Fruit fly (Drosophila melanogaster) whole organism, prepupa: ENCODE results near the gene RSG7.
A peak's percentile ranks its signal among the peaks of the same experiment; 100 is the strongest.

Experiments
- Blimp-1 ChIP-seq: fragments of 200-800 bp; sonication (Bioruptor generic); optimal IDR thresholded peaks from 3 replicates; lab custom pipeline; 2017; ENCODE audit warnings: missing biosample characterization, missing genetic modification characterization, mild to moderate bottlenecking, moderate library complexity, missing genetic modification reagents
- CG10631 ChIP-seq: fragments of 200-800 bp; sonication (Bioruptor generic); optimal IDR thresholded peaks from 2 replicates; lab custom pipeline; 2016; ENCODE audit warnings: missing biosample characterization, missing genetic modification characterization
- CG10669 ChIP-seq: fragments of 200-800 bp; sonication (Bioruptor generic); optimal IDR thresholded peaks from 3 replicates; lab custom pipeline; 2018; ENCODE audit warnings: missing biosample characterization, mild to moderate bottlenecking, missing genetic modification characterization, moderate library complexity
- CG11294 ChIP-seq: fragments of 200-800 bp; sonication (Bioruptor generic); IDR thresholded peaks from 2 replicates; pipeline ENCODE4 v1.3.6; 2022; ENCODE audit warnings: missing biosample characterization, missing genetic modification characterization
- CG11762 ChIP-seq: fragments of 200-800 bp; sonication (Bioruptor generic); optimal IDR thresholded peaks from 3 replicates; lab custom pipeline; 2016; ENCODE audit warnings: missing biosample characterization, missing genetic modification characterization; ENCODE audit not compliant: insufficient read depth
- CG11902 ChIP-seq: fragments of 200-800 bp; sonication (Bioruptor generic); optimal IDR thresholded peaks from 3 replicates; lab custom pipeline; 2016; ENCODE audit warnings: missing biosample characterization, missing genetic modification characterization
- CG15336 ChIP-seq: fragments of 200-800 bp; sonication (Bioruptor generic); IDR thresholded peaks from 2 replicates; pipeline ENCODE4 v1.3.6; 2022; ENCODE audit warnings: missing biosample characterization, missing genetic modification characterization
- CG1621 ChIP-seq: fragments of 200-800 bp; sonication (Bioruptor generic); optimal IDR thresholded peaks from 3 replicates; lab custom pipeline; 2018; ENCODE audit warnings: missing biosample characterization, mild to moderate bottlenecking, missing genetic modification characterization
- CG16779 ChIP-seq: fragments of 200-800 bp; sonication (Bioruptor generic); optimal IDR thresholded peaks from 3 replicates; lab custom pipeline; 2017; ENCODE audit warnings: missing biosample characterization, mild to moderate bottlenecking, missing genetic modification characterization
- CG3032 ChIP-seq: fragments of 200-800 bp; optimal IDR thresholded peaks from 2 replicates; lab custom pipeline; 2019; ENCODE audit warnings: missing biosample characterization, mild to moderate bottlenecking, missing genetic modification characterization, moderate library complexity
- CG31627 ChIP-seq: fragments of 200-800 bp; sonication (Bioruptor generic); optimal IDR thresholded peaks from 3 replicates; lab custom pipeline; 2016; ENCODE audit warnings: missing biosample characterization, missing genetic modification characterization
- CG32006 ChIP-seq: fragments of 200-800 bp; sonication (Bioruptor generic); optimal IDR thresholded peaks from 3 replicates; lab custom pipeline; 2017; ENCODE audit warnings: missing biosample characterization, mild to moderate bottlenecking, missing genetic modification characterization
- CG3919 ChIP-seq: fragments of 200-800 bp; sonication (Bioruptor generic); optimal IDR thresholded peaks from 3 replicates; lab custom pipeline; 2016; ENCODE audit warnings: missing biosample characterization, missing genetic modification characterization
- CG4318 ChIP-seq: fragments of 200-800 bp; sonication (Bioruptor generic); optimal IDR thresholded peaks from 3 replicates; lab custom pipeline; 2017; ENCODE audit warnings: missing biosample characterization, mild to moderate bottlenecking, missing genetic modification characterization
- CG6792 ChIP-seq: fragments of 200-800 bp; sonication (Bioruptor generic); optimal IDR thresholded peaks from 3 replicates; lab custom pipeline; 2016; ENCODE audit warnings: missing biosample characterization, missing genetic modification characterization
- CG6808 ChIP-seq: fragments of 200-800 bp; sonication (Bioruptor generic); optimal IDR thresholded peaks from 3 replicates; lab custom pipeline; 2017; ENCODE audit warnings: missing biosample characterization, missing genetic modification characterization, mild to moderate bottlenecking, moderate library complexity, missing genetic modification reagents
- CG6854 ChIP-seq: fragments of 200-800 bp; sonication (Bioruptor generic); optimal IDR thresholded peaks from 2 replicates; lab custom pipeline; 2017; ENCODE audit warnings: missing biosample characterization, mild to moderate bottlenecking, missing genetic modification characterization
- CG7368 ChIP-seq: fragments of 200-800 bp; sonication (Bioruptor generic); optimal IDR thresholded peaks from 3 replicates; lab custom pipeline; 2016; ENCODE audit warnings: missing biosample characterization, missing genetic modification characterization
- CG8119 ChIP-seq: fragments of 200-800 bp; sonication (Bioruptor generic); IDR thresholded peaks from 3 replicates; pipeline ENCODE4 v1.3.6; 2022; ENCODE audit warnings: missing biosample characterization, missing genetic modification characterization
- CG8319 ChIP-seq: fragments of 200-800 bp; sonication (Bioruptor generic); optimal IDR thresholded peaks from 3 replicates; lab custom pipeline; 2016; ENCODE audit warnings: missing biosample characterization, missing genetic modification characterization
- CG9139 ChIP-seq: fragments of 200-800 bp; sonication (Bioruptor generic); optimal IDR thresholded peaks from 3 replicates; lab custom pipeline; 2017; ENCODE audit warnings: missing biosample characterization, mild to moderate bottlenecking, missing genetic modification characterization
- Eip75B ChIP-seq: fragments of 200-800 bp; sonication (Bioruptor generic); optimal IDR thresholded peaks from 3 replicates; lab custom pipeline; 2016; ENCODE audit warnings: missing biosample characterization, missing genetic modification characterization
- Eip78C ChIP-seq: fragments of 200-800 bp; sonication (Bioruptor generic); peaks from one replicate; lab custom pipeline; 2016; ENCODE audit warnings: missing biosample characterization, missing genetic modification characterization
- Eip93F ChIP-seq: fragments of 200-800 bp; sonication (Bioruptor generic); optimal IDR thresholded peaks from 2 replicates; lab custom pipeline; 2016; ENCODE audit warnings: missing biosample characterization, mild to moderate bottlenecking, missing genetic modification characterization
- Ets21C ChIP-seq: fragments of 200-800 bp; sonication (Bioruptor generic); optimal IDR thresholded peaks from 3 replicates; lab custom pipeline; 2016; ENCODE audit warnings: missing biosample characterization, missing genetic modification characterization
- Ets96B ChIP-seq: fragments of 200-800 bp; optimal IDR thresholded peaks from 2 replicates; lab custom pipeline; 2019; ENCODE audit warnings: missing biosample characterization, mild to moderate bottlenecking, missing genetic modification characterization, moderate library complexity
- Hr38 ChIP-seq: sonication (Bioruptor generic); optimal IDR thresholded peaks from 2 replicates; lab custom pipeline; 2016; ENCODE audit warnings: missing biosample characterization, missing genetic modification characterization
- Hr4 ChIP-seq: fragments of 200-800 bp; sonication (Bioruptor generic); optimal IDR thresholded peaks from 3 replicates; lab custom pipeline; 2016; ENCODE audit warnings: missing biosample characterization, missing genetic modification characterization
- Lpt ChIP-seq: fragments of 200-800 bp; sonication (Bioruptor generic); optimal IDR thresholded peaks from 3 replicates; lab custom pipeline; 2016; ENCODE audit warnings: missing biosample characterization, missing genetic modification characterization
- Met ChIP-seq: fragments of 200-800 bp; sonication (Bioruptor generic); optimal IDR thresholded peaks from 3 replicates; lab custom pipeline; 2016; ENCODE audit warnings: missing biosample characterization, missing genetic modification characterization
- OdsH ChIP-seq: fragments of 200-800 bp; sonication (Bioruptor generic); optimal IDR thresholded peaks from 3 replicates; lab custom pipeline; 2016; ENCODE audit warnings: missing biosample characterization, missing genetic modification characterization
- Smox ChIP-seq: fragments of 200-800 bp; sonication (Bioruptor generic); optimal IDR thresholded peaks from 3 replicates; lab custom pipeline; 2016; ENCODE audit warnings: missing biosample characterization, missing genetic modification characterization
- Sox102F ChIP-seq: fragments of 200-800 bp; sonication (Bioruptor generic); optimal IDR thresholded peaks from 2 replicates; lab custom pipeline; 2016; ENCODE audit warnings: missing biosample characterization, mild to moderate bottlenecking, missing genetic modification characterization
- acj6 ChIP-seq: fragments of 200-800 bp; sonication (Bioruptor generic); optimal IDR thresholded peaks from 3 replicates; lab custom pipeline; 2016; ENCODE audit warnings: missing biosample characterization, missing genetic modification characterization
- dac ChIP-seq: fragments of 200-800 bp; sonication (Bioruptor generic); optimal IDR thresholded peaks from 2 replicates; lab custom pipeline; 2017; ENCODE audit warnings: missing biosample characterization, mild to moderate bottlenecking, missing genetic modification characterization
- eg ChIP-seq: fragments of 200-800 bp; sonication (Bioruptor generic); IDR thresholded peaks from 3 replicates; pipeline ENCODE4 v1.3.6; 2022; ENCODE audit warnings: missing biosample characterization, missing genetic modification characterization
- fd59A ChIP-seq: fragments of 200-800 bp; sonication (Bioruptor generic); optimal IDR thresholded peaks from 2 replicates; lab custom pipeline; 2017; ENCODE audit warnings: missing biosample characterization, mild to moderate bottlenecking, missing genetic modification characterization, missing genetic modification reagents
- fd85E ChIP-seq: fragments of 200-800 bp; sonication (Bioruptor generic); optimal IDR thresholded peaks from 3 replicates; lab custom pipeline; 2016; ENCODE audit warnings: missing biosample characterization, missing genetic modification characterization
- fkh ChIP-seq: fragments of 200-800 bp; sonication (Bioruptor generic); optimal IDR thresholded peaks from 3 replicates; lab custom pipeline; 2017; ENCODE audit warnings: missing biosample characterization, mild to moderate bottlenecking, missing genetic modification characterization, moderate library complexity
- lz ChIP-seq: fragments of 200-800 bp; sonication (Bioruptor generic); optimal IDR thresholded peaks from 3 replicates; lab custom pipeline; 2016; ENCODE audit warnings: missing biosample characterization, missing genetic modification characterization
- net ChIP-seq: fragments of 200-800 bp; sonication (Bioruptor generic); optimal IDR thresholded peaks from 3 replicates; lab custom pipeline; 2016; ENCODE audit warnings: missing biosample characterization, missing genetic modification characterization
- pdm3 ChIP-seq: fragments of 200-800 bp; sonication (Bioruptor generic); optimal IDR thresholded peaks from 3 replicates; lab custom pipeline; 2016; ENCODE audit warnings: missing biosample characterization, missing genetic modification characterization
- salr ChIP-seq, 2 experiments: fragments of 200-800 bp; sonication (Bioruptor generic); optimal IDR thresholded peaks; 3 replicates each; lab custom pipeline; 2016 to 2018; ENCODE audit warnings: missing biosample characterization in 2 of 2, missing genetic modification characterization in 2 of 2, mild to moderate bottlenecking in 1 of 2
- spab ChIP-seq: fragments of 200-800 bp; sonication (Bioruptor generic); optimal IDR thresholded peaks from 2 replicates; lab custom pipeline; 2017; ENCODE audit warnings: missing biosample characterization, mild to moderate bottlenecking, missing genetic modification characterization, missing genetic modification reagents
- ss ChIP-seq, 2 experiments: fragments of 200-800 bp; sonication (Bioruptor generic); optimal IDR thresholded peaks; 2 replicates in 1 of 2; 3 replicates in 1 of 2; lab custom pipeline; 2017 to 2018; ENCODE audit warnings: mild to moderate bottlenecking in 2 of 2, missing biosample characterization in 2 of 2, missing genetic modification characterization in 2 of 2, moderate library complexity in 1 of 2
- svp ChIP-seq: fragments of 200-800 bp; sonication (Bioruptor generic); peaks from one replicate; lab custom pipeline; 2016; ENCODE audit warnings: missing biosample characterization, missing genetic modification characterization

RSG7 gene

dm6 chrX:16833097-16833496, 11.1 kb downstream of the RSG7 start (continued):
- TF ChIP-seq Blimp-1 (GFP tag; lab: Kevin White, UChicago) (no peak), CG9139 (GFP tag; lab: Kevin White, UChicago) (peak; percentile 74), net (GFP tag; lab: Kevin White, UChicago) (peak; percentile 85), CG10669 (GFP tag; lab: Kevin White, UChicago) (peak; percentile 89), Eip78C (GFP tag; lab: Kevin White, UChicago) (peak; percentile 96), CG6854 (GFP tag; lab: Kevin White, UChicago) (no peak), fkh (GFP tag; lab: Kevin White, UChicago) (no peak), CG4318 (peak; percentile 62), Smox (peak; percentile 52), CG8319 (GFP tag; lab: Kevin White, UChicago) (peak; percentile 66), CG6792 (peak; percentile 78), Sox102F (GFP tag; lab: Kevin White, UChicago) (peak; percentile 49), CG11762 (GFP tag; lab: Kevin White, UChicago) (peak; percentile 79), acj6 (GFP tag; lab: Kevin White, UChicago) (peak; percentile 85), Hr38 (no peak), ss (GFP tag; optimal IDR thresholded peaks at IDR 0.05; lab: Kevin White, UChicago) (peak; percentile 84 to 87), fd85E (GFP tag; lab: Kevin White, UChicago) (peak; percentile 29), Ets96B (peak; percentile 86), svp (GFP tag; lab: Kevin White, UChicago) (peak; percentile 65), CG11294 (GFP tag; lab: Robert Waterston, UW) (peak; percentile 78), CG8119 (peak; percentile 89), spab (GFP tag; lab: Kevin White, UChicago) (peak; percentile 79), CG7368 (GFP tag; lab: Kevin White, UChicago) (peak; percentile 79), fd59A (GFP tag; lab: Kevin White, UChicago) (peak; percentile 81), Met (GFP tag; lab: Kevin White, UChicago) (peak; percentile 56), CG31627 (GFP tag; lab: Kevin White, UChicago) (peak; percentile 58), lz (GFP tag; lab: Kevin White, UChicago) (peak; percentile 63), Eip75B (GFP tag; lab: Kevin White, UChicago) (peak; percentile 84), eg (GFP tag; lab: Robert Waterston, UW) (peak; percentile 92), CG15336 (GFP tag; lab: Robert Waterston, UW) (peak; percentile 87), Eip93F (GFP tag; lab: Kevin White, UChicago) (no peak), salr (GFP tag; optimal IDR thresholded peaks at IDR 0.05; lab: Kevin White, UChicago) (peak; percentile 68 to 75), CG6808 (peak; percentile 83)

dm6 chrX:16831848-16832247, 12.4 kb downstream of the RSG7 start:
- TF ChIP-seq CG9139 (GFP tag; lab: Kevin White, UChicago) (no peak), CG3919 (GFP tag; lab: Kevin White, UChicago) (no peak), spab (GFP tag; lab: Kevin White, UChicago) (no peak), CG11294 (GFP tag; lab: Robert Waterston, UW) (no peak), Lpt (GFP tag; lab: Kevin White, UChicago) (no peak), salr (GFP tag; optimal IDR thresholded peaks at IDR 0.05; lab: Kevin White, UChicago) (no peak), svp (GFP tag; lab: Kevin White, UChicago) (no peak), CG6854 (GFP tag; lab: Kevin White, UChicago) (no peak)

- TF ChIP-seq Hr4 (GFP tag; lab: Kevin White, UChicago) (peak; percentile 0), CG16779 (tag; lab: Kevin White, UChicago) (no peak), CG3919 (GFP tag; lab: Kevin White, UChicago) (no peak), CG3032 (tag; lab: Kevin White, UChicago) (no peak), Ets96B (no peak), OdsH (GFP tag; lab: Kevin White, UChicago) (peak; percentile 45), Ets21C (GFP tag; lab: Kevin White, UChicago) (no peak), net (GFP tag; lab: Kevin White, UChicago) (no peak), acj6 (GFP tag; lab: Kevin White, UChicago) (peak; percentile 6), CG15336 (GFP tag; lab: Robert Waterston, UW) (no peak), dac (no peak), CG1621 (tag; lab: Kevin White, UChicago) (no peak), CG7368 (GFP tag; lab: Kevin White, UChicago) (no peak), CG11902 (GFP tag; lab: Kevin White, UChicago) (no peak), spab (GFP tag; lab: Kevin White, UChicago) (no peak), CG8119 (peak; percentile 24; the same call in 1 of the 3 replicates), CG32006 (GFP tag; lab: Kevin White, UChicago) (peak; percentile 36), pdm3 (GFP tag; lab: Kevin White, UChicago) (no peak), fd85E (GFP tag; lab: Kevin White, UChicago) (no peak), Eip78C (GFP tag; lab: Kevin White, UChicago) (peak; percentile 76), CG9139 (GFP tag; lab: Kevin White, UChicago) (no peak), CG6792 (no peak), svp (GFP tag; lab: Kevin White, UChicago) (no peak), CG10631 (GFP tag; lab: Kevin White, UChicago) (no peak), fkh (GFP tag; lab: Kevin White, UChicago) (no peak)
Observed at dm6 chrX:16830081-16830480, 14.2 kb downstream of the RSG7 start.
